Worm (Caenorhabditis elegans) whole organism, L2 larva: ENCODE data around the gene T07H8.11.

Experiments
- zag-1 ChIP-seq: fragments of 150-350 bp; optimal IDR thresholded peaks from 2 replicates; lab custom pipeline; 2014; ENCODE audit warnings: missing biosample characterization, missing genetic modification characterization
- ztf-11 ChIP-seq: sonication (generic microtip); optimal IDR thresholded peaks from 2 replicates; lab custom pipeline; 2017; ENCODE audit warnings: missing biosample characterization, missing genetic modification characterization

ce11 chrV:6987673-6988072, 36.5 kb upstream of the T07H8.11 start, which contains the start of gene nhr-139:
- TF ChIP-seq ztf-11 (no peak), zag-1 (tag; lab: Kevin White, UChicago) (no peak)
